Fruit fly (Drosophila melanogaster) S2 (cell line): ENCODE results near the gene CG46318.

Experiments used
- CG8478 ChIP-seq: fragments of >200 bp; optimal IDR thresholded peaks from 2 replicates; lab custom pipeline; 2018
- CTCF ChIP-seq, 2 experiments: fragments of >200 bp; optimal IDR thresholded peaks; 2 replicates each; lab custom pipeline; 2018

dm6 chr3R:18641242-18641757 is 39.1 kb upstream of the CG46318 start, which contains the start of gene CG14301:
- TF ChIP-seq CTCF (optimal IDR thresholded peaks at IDR 0.05; lab: Kevin White, UChicago): no peak
- no peak for TF ChIP-seq CG8478 (lab: Kevin White, UChicago)
